Worm (Caenorhabditis elegans): ENCODE measurements around the gene F48G7.7.

DNA sequence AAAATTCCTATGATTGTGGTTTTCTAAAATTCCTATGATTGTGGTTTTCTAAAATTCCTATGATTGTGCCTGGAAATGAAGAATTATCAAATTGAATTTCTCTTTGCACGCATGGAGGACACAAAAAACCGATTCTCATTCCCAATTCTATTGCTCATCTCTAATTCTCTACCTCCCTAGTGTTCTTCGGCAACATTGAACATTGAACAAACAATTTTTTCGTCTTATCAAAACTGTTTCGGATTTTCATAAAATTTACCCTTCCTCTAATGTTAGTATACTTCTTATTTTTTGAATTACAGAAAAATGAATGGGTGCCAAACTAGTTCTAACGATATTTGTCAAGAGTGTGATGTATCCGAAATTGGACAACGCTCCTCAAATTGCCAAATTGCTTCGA, 10.1 kb upstream of the F48G7.7 start, which contains the start of gene pals-31:
- TF ChIP-seq mep-1 (tag; optimal IDR thresholded peaks at IDR 0.05) (no peak), nhr-76 (tag; optimal IDR thresholded peaks at IDR 0.05) (no peak), nhr-12 (tag; optimal IDR thresholded peaks at IDR 0.05) (no peak), sem-2 (GFP tag; optimal IDR thresholded peaks at IDR 0.05) (no peak), blmp-1 (tag; optimal IDR thresholded peaks at IDR 0.05) (no peak), unc-62 (GFP tag; optimal IDR thresholded peaks at IDR 0.05) (no peak), hlh-1 (tag; optimal IDR thresholded peaks at IDR 0.05) (no peak), mab-5 (tag; optimal IDR thresholded peaks at IDR 0.05) (no peak)

All from whole organism, mixed stage, embryonic.